Fruit fly (Drosophila melanogaster) whole organism, embryonic: ENCODE results near the gene CG31808.
A peak's percentile ranks its signal among the peaks of the same experiment; 100 is the strongest.

ENCODE experiments used
- Atf3 ChIP-seq: fragments of 200-800 bp; sonication (Bioruptor generic); optimal IDR thresholded peaks from 3 replicates; lab custom pipeline; 2016; ENCODE audit warnings: missing biosample characterization, missing genetic modification characterization
- B-H1 ChIP-seq: fragments of 200-800 bp; sonication (Bioruptor generic); IDR thresholded peaks from 3 replicates; pipeline ENCODE4 v1.3.6; 2022; ENCODE audit warnings: missing biosample characterization, missing genetic modification characterization
- BtbVII ChIP-seq: fragments of 200-800 bp; sonication (Bioruptor generic); optimal IDR thresholded peaks from 3 replicates; lab custom pipeline; 2017; ENCODE audit warnings: missing biosample characterization, mild to moderate bottlenecking, missing genetic modification characterization
- CG10543 ChIP-seq: fragments of 200-800 bp; sonication (Bioruptor generic); optimal IDR thresholded peaks from 3 replicates; lab custom pipeline; 2017; ENCODE audit warnings: missing biosample characterization, mild to moderate bottlenecking, missing genetic modification characterization, moderate library complexity
- CG10979 ChIP-seq: fragments of 200-800 bp; sonication (Bioruptor generic); optimal IDR thresholded peaks from 2 replicates; lab custom pipeline; 2018; ENCODE audit warnings: missing biosample characterization, mild to moderate bottlenecking, missing genetic modification characterization, moderate library complexity
- CG11247 ChIP-seq: fragments of 200-800 bp; sonication (Bioruptor generic); IDR thresholded peaks from 2 replicates; pipeline ENCODE4 v1.3.6; 2022; ENCODE audit warnings: missing biosample characterization, missing genetic modification characterization
- CG12391 ChIP-seq: fragments of 200-800 bp; sonication (Bioruptor generic); optimal IDR thresholded peaks from 3 replicates; lab custom pipeline; 2018; ENCODE audit warnings: missing biosample characterization, mild to moderate bottlenecking, missing genetic modification characterization, moderate library complexity
- CG1602 ChIP-seq: fragments of 200-800 bp; sonication (Bioruptor generic); optimal IDR thresholded peaks from 3 replicates; lab custom pipeline; 2016; ENCODE audit warnings: missing biosample characterization, missing genetic modification characterization
- CG2875 ChIP-seq: fragments of 200-800 bp; sonication (Bioruptor generic); optimal IDR thresholded peaks from 2 replicates; lab custom pipeline; 2017; ENCODE audit warnings: missing biosample characterization, mild to moderate bottlenecking, missing genetic modification characterization, missing genetic modification reagents
- CG2889 ChIP-seq: fragments of 200-800 bp; sonication (Bioruptor generic); IDR thresholded peaks from 3 replicates; pipeline ENCODE4 v1.3.6; 2022; ENCODE audit warnings: missing biosample characterization, missing genetic modification characterization
- CG30020 ChIP-seq: fragments of 200-800 bp; optimal IDR thresholded peaks from 2 replicates; lab custom pipeline; 2019; ENCODE audit warnings: missing biosample characterization, mild to moderate bottlenecking, missing genetic modification characterization, moderate library complexity
- CG31365 ChIP-seq: fragments of 200-800 bp; sonication (Bioruptor generic); optimal IDR thresholded peaks from 2 replicates; lab custom pipeline; 2018; ENCODE audit warnings: missing biosample characterization, mild to moderate bottlenecking, missing genetic modification characterization
- CG3281 ChIP-seq: fragments of 200-800 bp; sonication (Bioruptor generic); optimal IDR thresholded peaks from 3 replicates; lab custom pipeline; 2017; ENCODE audit warnings: missing biosample characterization, mild to moderate bottlenecking, missing genetic modification characterization
- CG42726 ChIP-seq: fragments of 200-800 bp; sonication (Bioruptor generic); IDR thresholded peaks from 2 replicates; pipeline ENCODE4 v1.3.6; 2022; ENCODE audit warnings: missing biosample characterization, missing genetic modification characterization; ENCODE audit not compliant: partially characterized antibody
- CG43689 ChIP-seq: fragments of 200-800 bp; sonication (Bioruptor generic); IDR thresholded peaks from 2 replicates; pipeline ENCODE4 v1.3.6; 2022; ENCODE audit warnings: missing biosample characterization, missing genetic modification characterization
- CG4424 ChIP-seq: fragments of 200-800 bp; sonication (Bioruptor generic); optimal IDR thresholded peaks from 3 replicates; lab custom pipeline; 2016; ENCODE audit warnings: missing biosample characterization, missing genetic modification characterization
- CG4820 ChIP-seq: fragments of 200-800 bp; sonication (Bioruptor generic); optimal IDR thresholded peaks from 3 replicates; lab custom pipeline; 2016; ENCODE audit warnings: missing biosample characterization, missing genetic modification characterization
- CG4854 ChIP-seq: fragments of 200-800 bp; sonication (Bioruptor generic); optimal IDR thresholded peaks from 2 replicates; lab custom pipeline; 2016; ENCODE audit warnings: missing biosample characterization, missing genetic modification characterization, inconsistent platforms
- CG5953 ChIP-seq: fragments of 200-800 bp; sonication (Bioruptor generic); IDR thresholded peaks from 2 replicates; pipeline ENCODE4 v1.3.6; 2022; ENCODE audit warnings: missing biosample characterization, missing genetic modification characterization
- CG6272 ChIP-seq: fragments of 200-800 bp; sonication (Bioruptor generic); IDR thresholded peaks from 2 replicates; pipeline ENCODE4 v1.3.6; 2022; ENCODE audit warnings: missing biosample characterization, missing genetic modification characterization
- CG9437 ChIP-seq: fragments of 200-800 bp; sonication (Bioruptor generic); optimal IDR thresholded peaks from 2 replicates; lab custom pipeline; 2018; ENCODE audit warnings: missing biosample characterization, mild to moderate bottlenecking, missing genetic modification characterization
- Dip2 ChIP-seq: fragments of 200-800 bp; sonication (Bioruptor generic); IDR thresholded peaks from 2 replicates; pipeline ENCODE4 v1.3.6; 2022; ENCODE audit warnings: missing biosample characterization, missing genetic modification characterization
- Dref ChIP-seq: fragments of 200-800 bp; sonication (Bioruptor generic); IDR thresholded peaks from 2 replicates; pipeline ENCODE4 v1.3.6; 2022; ENCODE audit warnings: missing biosample characterization, missing genetic modification characterization
- E2f1 ChIP-seq: fragments of 200-800 bp; sonication (Bioruptor generic); IDR thresholded peaks from 2 replicates; pipeline ENCODE4 v1.3.6; 2022; ENCODE audit warnings: missing biosample characterization, missing genetic modification characterization
- Gsc ChIP-seq: fragments of 200-800 bp; sonication (Bioruptor generic); IDR thresholded peaks from 2 replicates; pipeline ENCODE4 v1.3.6; 2022; ENCODE audit warnings: missing biosample characterization, missing genetic modification characterization
- MTF-1 ChIP-seq: fragments of 200-800 bp; sonication (Bioruptor generic); optimal IDR thresholded peaks from 2 replicates; lab custom pipeline; 2018; ENCODE audit warnings: missing biosample characterization, mild to moderate bottlenecking, missing genetic modification characterization, borderline replicate concordance
- Pdp1 ChIP-seq, 2 experiments: fragments of 200-800 bp; sonication (Bioruptor generic); optimal IDR thresholded peaks; 3 replicates each; lab custom pipeline; 2016; ENCODE audit warnings: missing biosample characterization in 2 of 2, missing genetic modification characterization in 2 of 2, mild to moderate bottlenecking in 1 of 2, moderate library complexity in 1 of 2
- Scr ChIP-seq: fragments of 200-800 bp; sonication (Bioruptor generic); IDR thresholded peaks from 2 replicates; pipeline ENCODE4 v1.3.6; 2022; ENCODE audit warnings: missing biosample characterization, missing genetic modification characterization; ENCODE audit not compliant: partially characterized antibody
- Spps ChIP-seq: fragments of 200-800 bp; sonication (Bioruptor generic); optimal IDR thresholded peaks from 2 replicates; lab custom pipeline; 2018; ENCODE audit warnings: missing biosample characterization, mild to moderate bottlenecking, missing genetic modification characterization
- Sry-β ChIP-seq: fragments of 200-800 bp; sonication (Bioruptor generic); optimal IDR thresholded peaks from 2 replicates; lab custom pipeline; 2018; ENCODE audit warnings: missing biosample characterization, mild to moderate bottlenecking, missing genetic modification characterization, moderate library complexity
- Usf ChIP-seq: fragments of 200-800 bp; sonication (Bioruptor generic); optimal IDR thresholded peaks from 2 replicates; lab custom pipeline; 2017; ENCODE audit warnings: missing genotype, missing biosample characterization, missing genetic modification characterization
- Vsx1 ChIP-seq: fragments of 200-800 bp; sonication (Bioruptor generic); optimal IDR thresholded peaks from 2 replicates; lab custom pipeline; 2017; ENCODE audit warnings: missing biosample characterization, mild to moderate bottlenecking, missing genetic modification characterization, missing genetic modification reagents
- ara ChIP-seq: fragments of 200-800 bp; sonication (Bioruptor generic); IDR thresholded peaks from 2 replicates; pipeline ENCODE4 v1.3.6; 2022; ENCODE audit warnings: missing biosample characterization, missing genetic modification characterization
- cato ChIP-seq: fragments of 200-800 bp; sonication (Bioruptor generic); optimal IDR thresholded peaks from 2 replicates; lab custom pipeline; 2016; ENCODE audit warnings: missing biosample characterization, missing genetic modification characterization, borderline replicate concordance
- cwo ChIP-seq: fragments of 200-800 bp; sonication (Bioruptor generic); optimal IDR thresholded peaks from 3 replicates; lab custom pipeline; 2017; ENCODE audit warnings: missing biosample characterization, missing genetic modification characterization, mild to moderate bottlenecking, moderate library complexity, missing genetic modification reagents
- eyg ChIP-seq: fragments of 200-800 bp; sonication (Bioruptor generic); optimal IDR thresholded peaks from 3 replicates; lab custom pipeline; 2016; ENCODE audit warnings: missing biosample characterization, missing genetic modification characterization
- jing ChIP-seq: fragments of 200-800 bp; sonication (Bioruptor generic); optimal IDR thresholded peaks from 2 replicates; lab custom pipeline; 2018; ENCODE audit warnings: missing biosample characterization, mild to moderate bottlenecking, missing genetic modification characterization
- mld ChIP-seq: fragments of 200-800 bp; sonication (Bioruptor generic); IDR thresholded peaks from 3 replicates; pipeline ENCODE4 v1.3.6; 2022; ENCODE audit warnings: missing biosample characterization, missing genetic modification characterization; ENCODE audit not compliant: partially characterized antibody
- otp ChIP-seq: fragments of 200-800 bp; sonication (Bioruptor generic); IDR thresholded peaks from 3 replicates; pipeline ENCODE4, ENCODE4 v1.3.6; 2022; ENCODE audit warnings: missing biosample characterization, missing genetic modification characterization
- pnt ChIP-seq: fragments of 200-800 bp; sonication (Bioruptor generic); optimal IDR thresholded peaks from 3 replicates; lab custom pipeline; 2016; ENCODE audit warnings: missing biosample characterization, missing genetic modification characterization
- prd ChIP-seq, 3 experiments: fragments of >200 bp in 2 of 3; fragments of 200-800 bp in 1 of 3; sonication (Bioruptor generic) in 1 of 3; optimal IDR thresholded peaks in 2 of 3; IDR thresholded peaks in 1 of 3; 2 replicates in 2 of 3; 3 replicates in 1 of 3; pipeline versions ENCODE4 v1.3.6 to Lab custom; 2017 to 2022; ENCODE audit warnings: missing biosample characterization in 1 of 3, missing genetic modification characterization in 1 of 3
- pzg ChIP-seq: fragments of 200-800 bp; sonication (Bioruptor generic); optimal IDR thresholded peaks from 3 replicates; lab custom pipeline; 2018; ENCODE audit warnings: missing biosample characterization, mild to moderate bottlenecking, missing genetic modification characterization, moderate library complexity
- tgo ChIP-seq: fragments of 200-800 bp; sonication (Bioruptor generic); IDR thresholded peaks from 3 replicates; pipeline ENCODE4 v1.3.6; 2022; ENCODE audit warnings: missing biosample characterization, missing genetic modification characterization
- tx ChIP-seq: fragments of 200-800 bp; sonication (Bioruptor generic); optimal IDR thresholded peaks from 2 replicates; lab custom pipeline; 2016; ENCODE audit warnings: missing biosample characterization, missing genetic modification characterization
- unc-4 ChIP-seq: fragments of 200-800 bp; sonication (Bioruptor generic); IDR thresholded peaks from 2 replicates; pipeline ENCODE4 v1.3.6; 2022; ENCODE audit warnings: missing biosample characterization, missing genetic modification characterization; ENCODE audit not compliant: partially characterized antibody
- vfl ChIP-seq: fragments of 200-800 bp; sonication (Bioruptor generic); optimal IDR thresholded peaks from 2 replicates; lab custom pipeline; 2016; ENCODE audit warnings: missing biosample characterization, missing genetic modification characterization
- zf30C ChIP-seq: fragments of 200-800 bp; sonication (Bioruptor generic); optimal IDR thresholded peaks from 3 replicates; lab custom pipeline; 2018; ENCODE audit warnings: missing biosample characterization, mild to moderate bottlenecking, missing genetic modification characterization

Gene CG31808

DNA sequence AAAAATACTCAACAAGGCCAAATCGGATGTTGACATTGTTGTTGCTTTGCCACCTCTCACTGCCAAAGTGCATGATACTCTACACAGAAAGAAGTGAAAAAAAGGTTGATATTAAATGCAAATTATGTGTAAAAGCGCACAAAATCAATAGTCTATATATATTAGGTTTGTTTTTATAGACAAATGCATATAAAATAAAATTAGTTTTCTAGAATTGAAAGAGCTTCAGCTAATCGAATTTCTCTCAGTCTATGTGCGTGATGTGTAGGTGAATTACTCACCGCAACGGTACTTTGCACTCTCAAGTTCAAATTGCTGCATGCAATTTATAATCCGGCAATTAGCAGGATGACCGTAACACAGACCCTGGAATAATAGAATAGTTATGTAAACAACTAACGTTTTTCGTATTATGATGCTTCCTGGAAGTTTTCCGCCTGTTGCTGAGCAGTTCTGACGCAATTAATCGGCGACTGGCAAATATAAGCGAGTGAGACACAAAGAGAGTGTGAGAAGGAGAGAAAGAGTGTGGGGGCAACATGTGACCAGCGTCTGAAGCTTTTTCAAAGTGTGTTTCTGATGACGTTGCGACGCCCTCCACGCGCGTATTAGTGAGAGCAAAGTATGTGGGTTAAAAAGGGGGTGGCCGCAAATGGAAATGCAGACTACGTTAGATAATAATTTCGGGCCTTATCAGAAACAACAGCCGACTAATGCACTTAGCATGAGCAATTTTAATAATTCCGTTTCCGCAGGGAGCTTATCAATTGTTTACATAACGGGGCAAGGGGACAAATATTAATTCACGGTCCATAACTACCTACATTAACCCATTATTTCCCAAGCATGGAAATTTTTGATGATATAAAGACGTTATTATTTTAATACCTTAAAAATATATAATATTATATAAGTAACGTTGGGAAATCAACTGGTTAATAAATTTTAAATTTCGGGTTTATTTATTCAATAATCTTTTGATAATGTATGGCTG is 5.0 kb upstream of the CG31808 start:
- TF ChIP-seq Usf (GFP tag; lab: Kevin White, UChicago) (peak; percentile 36), Dref (GFP tag; lab: Robert Waterston, UW) (no peak), eyg (GFP tag; lab: Kevin White, UChicago) (peak; percentile 16), CG2875 (GFP tag; lab: Kevin White, UChicago) (peak; percentile 87), Spps (tag; lab: Kevin White, UChicago) (peak; percentile 91), Sry-β (GFP tag; lab: Kevin White, UChicago) (peak; percentile 30), BtbVII (GFP tag; lab: Kevin White, UChicago) (peak; percentile 69), B-H1 (peak; percentile 95), mld (GFP tag; lab: Robert Waterston, UW) (no peak), CG31365 (tag; lab: Kevin White, UChicago) (peak; percentile 46), zf30C (peak; percentile 65), CG12391 (tag; lab: Kevin White, UChicago) (peak; percentile 90), otp (GFP tag; lab: Robert Waterston, UW) (peak; percentile 94), jing (GFP tag; lab: Kevin White, UChicago) (peak; percentile 85), pzg (GFP tag; lab: Kevin White, UChicago) (peak; percentile 3), cato (GFP tag; lab: Kevin White, UChicago) (peak; percentile 79), Vsx1 (peak; percentile 60), cwo (peak; percentile 86), Scr (GFP tag; lab: Robert Waterston, UW) (no peak), CG9437 (peak; percentile 71), vfl (GFP tag; lab: Kevin White, UChicago) (peak; percentile 22), CG2889 (GFP tag; lab: Robert Waterston, UW) (peak; percentile 87), ara (GFP tag; lab: Robert Waterston, UW) (peak; percentile 96), Pdp1 (GFP tag; optimal IDR thresholded peaks at IDR 0.05; lab: Kevin White, UChicago) (peak; percentile 79 to 87), pnt (GFP tag; lab: Kevin White, UChicago) (peak; percentile 80), CG42726 (GFP tag; lab: Robert Waterston, UW) (no peak), tx (GFP tag; lab: Kevin White, UChicago) (peak; percentile 55), CG10979 (tag; lab: Kevin White, UChicago) (peak; percentile 90), unc-4 (GFP tag; lab: Robert Waterston, UW) (no peak), Dip2 (GFP tag; lab: Robert Waterston, UW) (peak; percentile 49; the same call in 1 of the 2 replicates), MTF-1 (peak; percentile 80), CG43689 (GFP tag; lab: Robert Waterston, UW) (peak; percentile 48; the same call in 1 of the 2 replicates), Atf3 (GFP tag; lab: Kevin White, UChicago) (peak; percentile 67), tgo (GFP tag; lab: Robert Waterston, UW) (peak; percentile 96), CG4424 (GFP tag; lab: Kevin White, UChicago) (peak; percentile 95), prd (optimal IDR thresholded peaks at IDR 0.05; lab: Kevin White, UChicago) (no peak), prd (GFP tag; IDR thresholded peaks at IDR 0.05; lab: Robert Waterston, UW) (peak; percentile 98), CG3281 (GFP tag; lab: Kevin White, UChicago) (peak; percentile 88), CG11247 (peak; percentile 92), CG4820 (GFP tag; lab: Kevin White, UChicago) (peak; percentile 93), CG5953 (peak; percentile 96), Gsc (no peak; the same call in none of the 2 replicates), CG1602 (GFP tag; lab: Kevin White, UChicago) (peak; percentile 86), CG4854 (peak; percentile 78), CG30020 (peak; percentile 60), CG10543 (GFP tag; lab: Kevin White, UChicago) (no peak), E2f1 (GFP tag; lab: Robert Waterston, UW) (peak; percentile 95), CG6272 (GFP tag; lab: Robert Waterston, UW) (peak; percentile 92)
